Fruit fly (Drosophila melanogaster) whole organism, embryonic: ENCODE results near the gene ea.

ENCODE experiments used
- ATbp ChIP-seq: fragments of 200-800 bp; sonication (Bioruptor generic); optimal IDR thresholded peaks from 2 replicates; lab custom pipeline; 2017; ENCODE audit warnings: missing biosample characterization, mild to moderate bottlenecking, missing genetic modification characterization, missing genetic modification reagents
- Blimp-1 ChIP-seq: fragments of 200-800 bp; sonication (Bioruptor generic); optimal IDR thresholded peaks from 3 replicates; lab custom pipeline; 2018; ENCODE audit warnings: missing biosample characterization, missing genetic modification characterization, mild to moderate bottlenecking, moderate library complexity, missing genetic modification reagents
- CG11695 ChIP-seq: fragments of 200-800 bp; sonication (Bioruptor generic); IDR thresholded peaks from 3 replicates; pipeline ENCODE4 v1.3.6; 2022; ENCODE audit warnings: missing biosample characterization, missing genetic modification characterization
- CG12071 ChIP-seq: fragments of 200-800 bp; sonication (Bioruptor generic); optimal IDR thresholded peaks from 3 replicates; lab custom pipeline; 2018; ENCODE audit warnings: missing biosample characterization, mild to moderate bottlenecking, missing genetic modification characterization
- CG13296 ChIP-seq: fragments of 200-800 bp; sonication (Bioruptor generic); optimal IDR thresholded peaks from 3 replicates; lab custom pipeline; 2018; ENCODE audit warnings: missing biosample characterization, mild to moderate bottlenecking, missing genetic modification characterization
- CG14965 ChIP-seq: fragments of 200-800 bp; sonication (Bioruptor generic); optimal IDR thresholded peaks from 2 replicates; lab custom pipeline; 2016; ENCODE audit warnings: missing biosample characterization, missing genetic modification characterization, borderline replicate concordance
- CG15011 ChIP-seq: fragments of 200-800 bp; sonication (Bioruptor generic); optimal IDR thresholded peaks from 3 replicates; lab custom pipeline; 2018; ENCODE audit warnings: missing biosample characterization, mild to moderate bottlenecking, missing genetic modification characterization
- CG15514 ChIP-seq: fragments of 200-800 bp; sonication (Bioruptor generic); optimal IDR thresholded peaks from 3 replicates; lab custom pipeline; 2017; ENCODE audit warnings: missing biosample characterization, missing genetic modification characterization, mild to moderate bottlenecking, moderate library complexity, missing genetic modification reagents
- CG1602 ChIP-seq: fragments of 200-800 bp; sonication (Bioruptor generic); optimal IDR thresholded peaks from 3 replicates; lab custom pipeline; 2016; ENCODE audit warnings: missing biosample characterization, missing genetic modification characterization
- CG18011 ChIP-seq: fragments of 200-800 bp; sonication (Bioruptor generic); optimal IDR thresholded peaks from 2 replicates; lab custom pipeline; 2017; ENCODE audit warnings: missing biosample characterization, missing genetic modification characterization, mild to moderate bottlenecking, moderate library complexity, missing genotype
- CG1832 ChIP-seq: fragments of 200-800 bp; sonication (Bioruptor generic); optimal IDR thresholded peaks from 2 replicates; lab custom pipeline; 2017; ENCODE audit warnings: missing biosample characterization, mild to moderate bottlenecking, missing genetic modification characterization, inconsistent platforms
- CG18599 ChIP-seq: fragments of 200-800 bp; sonication (Bioruptor generic); optimal IDR thresholded peaks from 3 replicates; lab custom pipeline; 2017; ENCODE audit warnings: missing biosample characterization, missing genetic modification characterization, mild to moderate bottlenecking, moderate library complexity, missing genetic modification reagents
- CG2199 ChIP-seq: fragments of 200-800 bp; sonication (Bioruptor generic); IDR thresholded peaks from 3 replicates; pipeline ENCODE4 v1.3.6; 2022; ENCODE audit warnings: missing biosample characterization, missing genetic modification characterization
- CG2678 ChIP-seq: fragments of 200-800 bp; sonication (Bioruptor generic); optimal IDR thresholded peaks from 3 replicates; lab custom pipeline; 2019; ENCODE audit warnings: missing biosample characterization, mild to moderate bottlenecking, missing genetic modification characterization, moderate library complexity
- CG3281 ChIP-seq: fragments of 200-800 bp; sonication (Bioruptor generic); optimal IDR thresholded peaks from 3 replicates; lab custom pipeline; 2017; ENCODE audit warnings: missing biosample characterization, mild to moderate bottlenecking, missing genetic modification characterization
- CG33213 ChIP-seq: fragments of 200-800 bp; sonication (Bioruptor generic); optimal IDR thresholded peaks from 3 replicates; lab custom pipeline; 2016; ENCODE audit warnings: missing biosample characterization, missing genetic modification characterization
- CG34422 ChIP-seq: fragments of 200-800 bp; sonication (Bioruptor generic); IDR thresholded peaks from 3 replicates; pipeline ENCODE4 v1.3.6; 2022; ENCODE audit warnings: missing biosample characterization, missing genetic modification characterization
- CG4360 ChIP-seq: fragments of 200-800 bp; sonication (Bioruptor generic); IDR thresholded peaks from 2 replicates; pipeline ENCODE4 v1.3.6; 2022; ENCODE audit warnings: missing biosample characterization, missing genetic modification characterization
- CG6813 ChIP-seq: fragments of 200-800 bp; sonication (Bioruptor generic); optimal IDR thresholded peaks from 2 replicates; lab custom pipeline; 2017; ENCODE audit warnings: missing biosample characterization, missing genetic modification characterization, mild to moderate bottlenecking, moderate library complexity, missing genetic modification reagents
- CG8359 ChIP-seq: fragments of 200-800 bp; sonication (Bioruptor generic); optimal IDR thresholded peaks from 2 replicates; lab custom pipeline; 2017; ENCODE audit warnings: missing biosample characterization, mild to moderate bottlenecking, missing genetic modification characterization, borderline replicate concordance
- CG9727 ChIP-seq: fragments of 200-800 bp; sonication (Bioruptor generic); optimal IDR thresholded peaks from 3 replicates; lab custom pipeline; 2017; ENCODE audit warnings: missing biosample characterization, mild to moderate bottlenecking, missing genetic modification characterization
- Fer1 ChIP-seq: fragments of 200-800 bp; sonication (Bioruptor generic); optimal IDR thresholded peaks from 2 replicates; lab custom pipeline; 2017; ENCODE audit warnings: missing biosample characterization, mild to moderate bottlenecking, missing genetic modification characterization
- Hmr ChIP-seq: fragments of 200-800 bp; sonication (Bioruptor generic); optimal IDR thresholded peaks from 3 replicates; lab custom pipeline; 2017; ENCODE audit warnings: mild to moderate bottlenecking, missing biosample characterization, missing genetic modification reagents, missing genetic modification characterization
- Med ChIP-seq: fragments of 200-800 bp; sonication (Bioruptor generic); peaks from one replicate; lab custom pipeline; 2016; ENCODE audit warnings: missing biosample characterization, missing genetic modification characterization, mild to moderate bottlenecking, inconsistent platforms, moderate library complexity
- Meics ChIP-seq: fragments of 200-800 bp; sonication (Bioruptor generic); optimal IDR thresholded peaks from 2 replicates; lab custom pipeline; 2017; ENCODE audit warnings: missing biosample characterization, mild to moderate bottlenecking, missing genetic modification characterization
- Nf-YA ChIP-seq: fragments of 200-800 bp; sonication (Bioruptor generic); IDR thresholded peaks from 2 replicates; pipeline ENCODE4 v1.3.6; 2022; ENCODE audit warnings: missing biosample characterization, missing genetic modification characterization
- Rfx ChIP-seq: fragments of 200-800 bp; sonication (Bioruptor generic); IDR thresholded peaks from 2 replicates; pipeline ENCODE4 v1.3.6; 2022; ENCODE audit warnings: missing biosample characterization, missing genetic modification characterization
- abd-A ChIP-seq: fragments of 200-800 bp; sonication (Bioruptor generic); optimal IDR thresholded peaks from 3 replicates; lab custom pipeline; 2019; ENCODE audit warnings: missing biosample characterization, mild to moderate bottlenecking, missing genetic modification characterization, moderate library complexity
- amos ChIP-seq: fragments of 200-800 bp; sonication (Bioruptor generic); IDR thresholded peaks from 2 replicates; pipeline ENCODE4 v1.3.6; 2022; ENCODE audit warnings: missing biosample characterization, missing genetic modification characterization; ENCODE audit not compliant: partially characterized antibody
- chm ChIP-seq: fragments of 200-800 bp; sonication (Bioruptor generic); IDR thresholded peaks from 2 replicates; pipeline ENCODE4 v1.3.6; 2022; ENCODE audit warnings: missing biosample characterization, missing genetic modification characterization
- crol ChIP-seq: fragments of 200-800 bp; sonication (Bioruptor generic); IDR thresholded peaks from 2 replicates; pipeline ENCODE4 v1.3.6; 2022; ENCODE audit warnings: missing biosample characterization, missing genetic modification characterization
- exex ChIP-seq: fragments of 200-800 bp; sonication (Bioruptor generic); optimal IDR thresholded peaks from 4 replicates; lab custom pipeline; 2018; ENCODE audit warnings: missing biosample characterization, mild to moderate bottlenecking, missing genetic modification characterization, moderate library complexity
- kni ChIP-seq: fragments of 200-800 bp; sonication (Bioruptor generic); optimal IDR thresholded peaks from 3 replicates; lab custom pipeline; 2017; ENCODE audit warnings: mild to moderate bottlenecking, missing biosample characterization, missing genetic modification reagents, missing genetic modification characterization
- lab ChIP-seq: fragments of 200-800 bp; sonication (Bioruptor generic); optimal IDR thresholded peaks from 3 replicates; lab custom pipeline; 2017; ENCODE audit warnings: missing biosample characterization, missing genetic modification characterization, mild to moderate bottlenecking, moderate library complexity, missing genetic modification reagents
- lov ChIP-seq, 2 experiments: fragments of 200-800 bp in 1 of 2; fragments of >200 bp in 1 of 2; sonication (Bioruptor generic) in 1 of 2; IDR thresholded peaks in 1 of 2; optimal IDR thresholded peaks in 1 of 2; 2 replicates in 1 of 2; 3 replicates in 1 of 2; pipeline versions ENCODE4 v1.3.6 to Lab custom; 2017 to 2022; ENCODE audit warnings: missing biosample characterization in 1 of 2, missing genetic modification characterization in 1 of 2
- sens ChIP-seq: fragments of 200-800 bp; sonication (Bioruptor generic); peaks from one replicate; lab custom pipeline; 2016; ENCODE audit warnings: missing biosample characterization, missing genetic modification characterization
- stwl ChIP-seq: fragments of 200-800 bp; sonication (Bioruptor generic); optimal IDR thresholded peaks from 3 replicates; lab custom pipeline; 2018; ENCODE audit warnings: missing biosample characterization, mild to moderate bottlenecking, missing genetic modification characterization, moderate library complexity
- trh ChIP-seq: fragments of 200-800 bp; sonication (Bioruptor generic); optimal IDR thresholded peaks from 2 replicates; lab custom pipeline; 2016; ENCODE audit warnings: missing biosample characterization, missing genetic modification characterization
- usp ChIP-seq: fragments of >200 bp; optimal IDR thresholded peaks from 2 replicates; lab custom pipeline; 2017; ENCODE audit warnings: missing biosample characterization, missing genetic modification characterization
- zen2 ChIP-seq: fragments of 200-800 bp; sonication (Bioruptor generic); IDR thresholded peaks from 3 replicates; pipeline ENCODE4 v1.3.6; 2022; ENCODE audit warnings: missing biosample characterization, missing genetic modification characterization; ENCODE audit not compliant: partially characterized antibody

The ea gene

dm6 chr3R:15354019-15354418 lies 25.5 kb downstream of the ea start:
- no peak for TF ChIP-seq stwl (tag; lab: Kevin White, UChicago)
- no peak for TF ChIP-seq CG34422 (GFP tag; lab: Robert Waterston, UW)
- TF ChIP-seq ATbp (GFP tag; lab: Kevin White, UChicago): peak; percentile 44
- peak; percentile 24 for TF ChIP-seq CG2678 (tag; lab: Kevin White, UChicago)
- TF ChIP-seq CG3281 (GFP tag; lab: Kevin White, UChicago): peak; percentile 24
- no peak for TF ChIP-seq zen2 (GFP tag; lab: Robert Waterston, UW)
- TF ChIP-seq Fer1 (GFP tag; lab: Kevin White, UChicago): peak; percentile 34
- no peak for TF ChIP-seq CG18011 (GFP tag; lab: Kevin White, UChicago)
- peak; percentile 38 for TF ChIP-seq CG13296 (GFP tag; lab: Kevin White, UChicago)
- no peak for TF ChIP-seq CG4360 (GFP tag; lab: Robert Waterston, UW)
- TF ChIP-seq CG1832 (GFP tag; lab: Kevin White, UChicago): no peak
- TF ChIP-seq trh (GFP tag; lab: Kevin White, UChicago): no peak
- TF ChIP-seq Blimp-1: peak; percentile 14
- TF ChIP-seq kni (GFP tag; lab: Kevin White, UChicago): no peak
- TF ChIP-seq CG33213 (GFP tag; lab: Kevin White, UChicago): no peak
- 0 out of 2 replicates have a peak, but pooled peaks have one; percentile 21 for TF ChIP-seq chm (GFP tag; lab: Robert Waterston, UW)
- TF ChIP-seq CG11695 (GFP tag; lab: Robert Waterston, UW): no peak
- TF ChIP-seq abd-A (tag; lab: Kevin White, UChicago): no peak
- peak; percentile 0 for TF ChIP-seq CG15011 (GFP tag; lab: Kevin White, UChicago)
- peak; percentile 20 for TF ChIP-seq CG18599 (GFP tag; lab: Kevin White, UChicago)
- TF ChIP-seq CG14965 (GFP tag; lab: Kevin White, UChicago): no peak
- TF ChIP-seq CG6813 (GFP tag; lab: Kevin White, UChicago): peak; percentile 44
- no peak for TF ChIP-seq CG1602
- no peak for TF ChIP-seq Nf-YA (GFP tag; lab: Robert Waterston, UW)
- TF ChIP-seq sens (GFP tag; lab: Kevin White, UChicago): peak; percentile 61
- TF ChIP-seq CG2199 (GFP tag; lab: Robert Waterston, UW): 0 out of 3 replicates have a peak, but pooled peaks have one; percentile 35
- peak; percentile 5 for TF ChIP-seq Meics
- TF ChIP-seq crol (GFP tag; lab: Robert Waterston, UW): no peak
- peak; percentile 3 for TF ChIP-seq CG9727 (GFP tag; lab: Kevin White, UChicago)
- no peak for TF ChIP-seq CG8359
- peak; percentile 4 for TF ChIP-seq CG15514 (GFP tag; lab: Kevin White, UChicago)
- no peak for TF ChIP-seq exex (tag; lab: Kevin White, UChicago)
- TF ChIP-seq CG12071 (GFP tag; lab: Kevin White, UChicago): peak; percentile 27
- TF ChIP-seq Med (GFP tag; lab: Kevin White, UChicago): peak; percentile 67
- TF ChIP-seq lab (GFP tag; lab: Kevin White, UChicago): peak; percentile 48
- no peak for TF ChIP-seq usp (GFP tag; lab: Kevin White, UChicago)
- peak; percentile 25 for TF ChIP-seq Hmr (GFP tag; lab: Kevin White, UChicago)

dm6 chr3R:15356152-15356551 lies 27.6 kb downstream of the ea start:
- no peak for TF ChIP-seq lov (optimal IDR thresholded peaks at IDR 0.05; lab: Kevin White, UChicago)
- 0 out of 3 replicates have a peak, but pooled peaks have one; percentile 22 for TF ChIP-seq lov (GFP tag; IDR thresholded peaks at IDR 0.05; lab: Robert Waterston, UW)
- no peak for TF ChIP-seq Rfx
- TF ChIP-seq amos (GFP tag; lab: Robert Waterston, UW): 0 out of 2 replicates have a peak, but pooled peaks have one; percentile 5
